Worm (Caenorhabditis elegans): Measurements from ENCODE around the gene odd-1.

ce11 chrIII:7114952-7115488 is 6.9 kb downstream of the odd-1 start, which contains the start of gene nhr-10:
- no peak for TF ChIP-seq nhr-28 (tag; optimal IDR thresholded peaks at IDR 0.05)
- no peak for TF ChIP-seq ceh-16 (tag; optimal IDR thresholded peaks at IDR 0.05)
- no peak for TF ChIP-seq lin-15B (tag; optimal IDR thresholded peaks at IDR 0.05)
- no peak for TF ChIP-seq unc-62 (GFP tag; optimal IDR thresholded peaks at IDR 0.05)
- TF ChIP-seq ama-1 (optimal IDR thresholded peaks at IDR 0.05): no peak
- TF ChIP-seq mdl-1 (tag; optimal IDR thresholded peaks at IDR 0.05): no peak

Data from whole organism, L3 larva.